Fruit fly (Drosophila melanogaster) whole organism, wandering third instar larva: ENCODE data around the gene RluA-2.

Experiments used
- Abd-B ChIP-seq: fragments of >200 bp; optimal IDR thresholded peaks from 2 replicates; lab custom pipeline; 2017; ENCODE audit warnings: missing biosample characterization, missing genetic modification characterization
- CG32264 ChIP-seq: fragments of 200-800 bp; sonication (Bioruptor generic); optimal IDR thresholded peaks from 2 replicates; lab custom pipeline; 2016; ENCODE audit warnings: missing biosample characterization, missing genetic modification characterization
- CG9705 ChIP-seq: fragments of 200-800 bp; sonication (Bioruptor generic); optimal IDR thresholded peaks from 2 replicates; lab custom pipeline; 2018; ENCODE audit warnings: missing biosample characterization, mild to moderate bottlenecking, missing genetic modification characterization
- CrebA ChIP-seq: fragments of 200-800 bp; sonication (Bioruptor generic); optimal IDR thresholded peaks from 2 replicates; lab custom pipeline; 2016; ENCODE audit warnings: missing biosample characterization, mild to moderate bottlenecking, missing genetic modification characterization, borderline replicate concordance
- Dfd ChIP-seq: fragments of >200 bp; optimal IDR thresholded peaks from 2 replicates; lab custom pipeline; 2017; ENCODE audit warnings: missing biosample characterization, missing genetic modification characterization
- Dif ChIP-seq: fragments of 200-275, 200-300 bp; sonication (Bioruptor generic); optimal IDR thresholded peaks from 2 replicates; lab custom pipeline; 2018; ENCODE audit warnings: missing biosample characterization, missing genetic modification characterization; ENCODE audit not compliant: partially characterized antibody
- GATAd ChIP-seq: sonication (Bioruptor generic); optimal IDR thresholded peaks from 2 replicates; lab custom pipeline; 2016; ENCODE audit warnings: missing biosample characterization, missing genetic modification characterization
- HLH106 ChIP-seq: fragments of 200-800 bp; optimal IDR thresholded peaks from 3 replicates; lab custom pipeline; 2019; ENCODE audit warnings: missing biosample characterization, mild to moderate bottlenecking, missing genetic modification characterization, moderate library complexity
- Hnf4 ChIP-seq: fragments of 200-800 bp; sonication (Bioruptor generic); optimal IDR thresholded peaks from 2 replicates; lab custom pipeline; 2016; ENCODE audit warnings: missing biosample characterization, mild to moderate bottlenecking, missing genetic modification characterization
- Hr78 ChIP-seq: fragments of >200 bp; optimal IDR thresholded peaks from 2 replicates; lab custom pipeline; 2017; ENCODE audit warnings: missing biosample characterization, missing genetic modification characterization
- Hr83 ChIP-seq: fragments of 200-300 bp; sonication (Bioruptor generic); optimal IDR thresholded peaks from 2 replicates; lab custom pipeline; 2016; ENCODE audit warnings: missing biosample characterization, mild to moderate bottlenecking, missing genetic modification characterization, moderate library complexity; ENCODE audit not compliant: poor library complexity, severe bottlenecking
- Jra ChIP-seq: sonication (Bioruptor generic); optimal IDR thresholded peaks from 2 replicates; lab custom pipeline; 2016; ENCODE audit warnings: missing biosample characterization, missing genetic modification characterization
- Myc ChIP-seq: fragments of >200 bp; optimal IDR thresholded peaks from 2 replicates; lab custom pipeline; 2017
- N ChIP-seq: fragments of >200 bp; optimal IDR thresholded peaks from 2 replicates; lab custom pipeline; 2018; ENCODE audit warnings: missing biosample characterization, missing external identifiers, missing genetic modification characterization
- OdsH ChIP-seq: fragments of 200-800 bp; sonication (Bioruptor generic); optimal IDR thresholded peaks from 2 replicates; lab custom pipeline; 2016; ENCODE audit warnings: missing biosample characterization, mild to moderate bottlenecking, missing genetic modification characterization
- Rel ChIP-seq, 2 experiments: fragments of 200-800 bp; sonication (Bioruptor generic) in 1 of 2; optimal IDR thresholded peaks; 2 replicates in 1 of 2; 3 replicates in 1 of 2; lab custom pipeline; 2016 to 2019; ENCODE audit warnings: mild to moderate bottlenecking in 2 of 2, missing biosample characterization in 2 of 2, missing genetic modification characterization in 2 of 2, moderate library complexity in 1 of 2
- Sp1 ChIP-seq: fragments of 200-800 bp; sonication (Bioruptor generic); optimal IDR thresholded peaks from 3 replicates; lab custom pipeline; 2019; ENCODE audit warnings: missing biosample characterization, mild to moderate bottlenecking, missing genetic modification characterization, moderate library complexity
- Vsx2 ChIP-seq: fragments of 200-300, 225-300 bp; sonication (Bioruptor generic); optimal IDR thresholded peaks from 2 replicates; lab custom pipeline; 2018; ENCODE audit warnings: missing biosample characterization, missing genetic modification characterization; ENCODE audit not compliant: partially characterized antibody
- br ChIP-seq: fragments of 200-800 bp; sonication (Bioruptor generic); optimal IDR thresholded peaks from 2 replicates; lab custom pipeline; 2016; ENCODE audit warnings: missing biosample characterization, missing genetic modification characterization
- brk ChIP-seq: fragments of 200-800 bp; sonication (Bioruptor generic); optimal IDR thresholded peaks from 2 replicates; lab custom pipeline; 2016; ENCODE audit warnings: missing biosample characterization, mild to moderate bottlenecking, missing genetic modification characterization
- dl ChIP-seq, 2 experiments: fragments of 175-275, 200-275 bp in 1 of 2; fragments of 200-275 bp in 1 of 2; sonication (Bioruptor generic); optimal IDR thresholded peaks; lab custom pipeline; 2018; ENCODE audit warnings: mild to moderate bottlenecking in 2 of 2, missing biosample characterization in 2 of 2, missing genetic modification characterization in 2 of 2, moderate library complexity in 2 of 2; ENCODE audit not compliant: partially characterized antibody in 2 of 2, insufficient read depth in 1 of 2
- dmrt93B ChIP-seq: fragments of 200-800 bp; sonication (Bioruptor generic); optimal IDR thresholded peaks from 2 replicates; lab custom pipeline; 2018; ENCODE audit warnings: missing biosample characterization, mild to moderate bottlenecking, missing genetic modification characterization
- dsf ChIP-seq: sonication (Bioruptor generic); optimal IDR thresholded peaks from 2 replicates; lab custom pipeline; 2016; ENCODE audit warnings: missing biosample characterization, missing genetic modification characterization, borderline replicate concordance
- ey ChIP-seq: fragments of 200-800 bp; sonication (Bioruptor generic); optimal IDR thresholded peaks from 2 replicates; lab custom pipeline; 2016; ENCODE audit warnings: missing biosample characterization, missing genetic modification characterization
- foxo ChIP-seq, 2 experiments: fragments of 200-800 bp; sonication (Bioruptor generic); optimal IDR thresholded peaks; 2 replicates in 1 of 2; 3 replicates in 1 of 2; lab custom pipeline; 2016 to 2017; ENCODE audit warnings: missing biosample characterization in 2 of 2, missing genetic modification characterization in 2 of 2
- fru ChIP-seq: fragments of 200-800 bp; sonication (Bioruptor generic); optimal IDR thresholded peaks from 3 replicates; lab custom pipeline; 2016; ENCODE audit warnings: missing biosample characterization, mild to moderate bottlenecking, missing genetic modification characterization
- h ChIP-seq: fragments of 200-800 bp; sonication (Bioruptor generic); optimal IDR thresholded peaks from 3 replicates; lab custom pipeline; 2016; ENCODE audit warnings: missing biosample characterization, mild to moderate bottlenecking, missing genetic modification characterization
- jim ChIP-seq: fragments of 175-275, 200-325 bp; sonication (Bioruptor generic); optimal IDR thresholded peaks from 2 replicates; lab custom pipeline; 2016; ENCODE audit warnings: missing biosample characterization, mild to moderate bottlenecking, missing genetic modification characterization
- lola ChIP-seq: fragments of >200 bp; optimal IDR thresholded peaks from 2 replicates; lab custom pipeline; 2017; ENCODE audit warnings: missing biosample characterization, missing genetic modification characterization
- pan ChIP-seq: fragments of >200 bp; optimal IDR thresholded peaks from 2 replicates; lab custom pipeline; 2017
- psq ChIP-seq: fragments of 200-800 bp; sonication (Bioruptor generic); optimal IDR thresholded peaks from 3 replicates; lab custom pipeline; 2017; ENCODE audit warnings: missing biosample characterization, mild to moderate bottlenecking, missing genetic modification characterization, moderate library complexity
- rgr ChIP-seq: fragments of 200-800 bp; sonication (Bioruptor generic); optimal IDR thresholded peaks from 3 replicates; lab custom pipeline; 2016; ENCODE audit warnings: missing biosample characterization, mild to moderate bottlenecking, missing genetic modification characterization
- sage ChIP-seq: fragments of 200-800 bp; sonication (Bioruptor generic); optimal IDR thresholded peaks from 2 replicates; lab custom pipeline; 2016; ENCODE audit warnings: missing biosample characterization, mild to moderate bottlenecking, missing genetic modification characterization
- sv ChIP-seq: fragments of 200-800 bp; sonication (Bioruptor generic); optimal IDR thresholded peaks from 3 replicates; lab custom pipeline; 2016; ENCODE audit warnings: missing biosample characterization, missing genetic modification characterization
- tai ChIP-seq: sonication (Bioruptor generic); optimal IDR thresholded peaks from 2 replicates; lab custom pipeline; 2016; ENCODE audit warnings: missing biosample characterization, missing genetic modification characterization
- usp ChIP-seq: fragments of >200 bp; optimal IDR thresholded peaks from 2 replicates; lab custom pipeline; 2017; ENCODE audit warnings: missing biosample characterization, missing genetic modification characterization
- woc ChIP-seq: sonication (Bioruptor generic); optimal IDR thresholded peaks from 2 replicates; lab custom pipeline; 2016; ENCODE audit warnings: missing biosample characterization, mild to moderate bottlenecking, missing genetic modification characterization

Gene RluA-2

DNA sequence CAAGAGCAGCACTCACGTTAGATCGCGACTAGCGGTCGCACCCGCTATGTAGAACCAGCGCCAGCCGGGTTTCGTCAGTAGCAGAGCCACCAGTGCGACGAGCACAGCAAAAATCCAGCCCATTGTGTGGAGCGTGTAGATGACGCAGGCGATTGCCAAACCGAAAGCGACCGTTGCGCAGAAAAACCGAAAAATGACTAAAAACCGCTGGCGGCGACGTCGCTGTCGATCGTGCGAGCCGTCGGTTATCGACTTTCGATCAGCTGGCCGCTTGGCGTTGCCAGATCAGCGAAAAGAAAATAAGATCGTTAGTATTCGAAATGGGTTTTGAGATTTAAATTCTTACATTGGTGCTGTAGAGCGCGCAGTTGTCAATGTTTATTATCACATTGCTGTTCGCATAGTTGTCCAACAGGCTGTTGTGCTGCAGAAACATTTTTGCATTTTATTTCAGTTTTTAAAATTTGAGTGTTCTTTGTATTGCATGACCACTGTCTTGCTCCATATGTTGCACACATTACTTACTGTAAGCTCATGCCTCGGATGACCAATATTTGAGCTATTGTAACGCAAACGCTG is 39.7 kb downstream of the RluA-2 start:
- TF ChIP-seq dmrt93B (GFP tag; lab: Kevin White, UChicago) (no peak), Dfd (GFP tag; lab: Kevin White, UChicago) (no peak), Vsx2 (GFP tag; lab: Kevin White, UChicago) (no peak), sv (GFP tag; lab: Kevin White, UChicago) (no peak), HLH106 (tag; lab: Kevin White, UChicago) (peak; percentile 53), br (GFP tag; lab: Kevin White, UChicago) (peak; percentile 57), brk (GFP tag; lab: Kevin White, UChicago) (no peak), fru (GFP tag; lab: Kevin White, UChicago) (peak; percentile 76), Rel (GFP tag; optimal IDR thresholded peaks at IDR 0.05; lab: Kevin White, UChicago) (no peak), Rel (tag; optimal IDR thresholded peaks at IDR 0.05; lab: Kevin White, UChicago) (peak; percentile 82), pan (no peak), lola (no peak), Dif (GFP tag; lab: Kevin White, UChicago) (no peak), woc (peak; percentile 38), Abd-B (GFP tag; lab: Kevin White, UChicago) (no peak), Hr78 (no peak), Sp1 (peak; percentile 50), rgr (GFP tag; lab: Kevin White, UChicago) (peak; percentile 44), usp (GFP tag; lab: Kevin White, UChicago) (no peak), Hnf4 (GFP tag; lab: Kevin White, UChicago) (peak; percentile 60), Hr83 (GFP tag; lab: Kevin White, UChicago) (peak; percentile 12), foxo (GFP tag; optimal IDR thresholded peaks at IDR 0.05; lab: Kevin White, UChicago) (peak in 1 of 2 experiments; percentile 59), OdsH (GFP tag; lab: Kevin White, UChicago) (no peak), CG9705 (GFP tag; lab: Kevin White, UChicago) (peak; percentile 32), psq (peak; percentile 19), N (no peak), CG32264 (GFP tag; lab: Kevin White, UChicago) (no peak), dl (GFP tag; optimal IDR thresholded peaks at IDR 0.05; lab: Kevin White, UChicago; ENCODE audit: insufficient read depth in 1 of 2, partially characterized antibody in 2 of 2) (no peak), ey (peak; percentile 34), h (GFP tag; lab: Kevin White, UChicago) (peak; percentile 66)

- no peak for TF ChIP-seq br (GFP tag; lab: Kevin White, UChicago)
- TF ChIP-seq sv (GFP tag; lab: Kevin White, UChicago) = no peak
- no peak for TF ChIP-seq Abd-B (GFP tag; lab: Kevin White, UChicago)
- no peak for TF ChIP-seq CG32264 (GFP tag; lab: Kevin White, UChicago)
- no peak for TF ChIP-seq rgr (GFP tag; lab: Kevin White, UChicago)
- no peak for TF ChIP-seq brk (GFP tag; lab: Kevin White, UChicago)
- TF ChIP-seq Hnf4 (GFP tag; lab: Kevin White, UChicago) = no peak
- no peak for TF ChIP-seq Myc (lab: Kevin White, UChicago)
- TF ChIP-seq Hr83 (GFP tag; lab: Kevin White, UChicago) = peak; percentile 46
- no peak for TF ChIP-seq Rel (GFP tag; optimal IDR thresholded peaks at IDR 0.05; lab: Kevin White, UChicago)
- TF ChIP-seq Rel (tag; optimal IDR thresholded peaks at IDR 0.05; lab: Kevin White, UChicago) = no peak
- no peak for TF ChIP-seq ey
- no peak for TF ChIP-seq lola
- no peak for TF ChIP-seq CG9705 (GFP tag; lab: Kevin White, UChicago)
- TF ChIP-seq woc = peak; percentile 25
- no peak for TF ChIP-seq psq
- no peak for TF ChIP-seq Vsx2 (GFP tag; lab: Kevin White, UChicago)
- no peak for TF ChIP-seq pan
- TF ChIP-seq Dif (GFP tag; lab: Kevin White, UChicago) = no peak
- TF ChIP-seq foxo (GFP tag; optimal IDR thresholded peaks at IDR 0.05; lab: Kevin White, UChicago) = no peak
- no peak for TF ChIP-seq Hr78
- TF ChIP-seq fru (GFP tag; lab: Kevin White, UChicago) = peak; percentile 20
Observed at dm6 chr2L:10517085-10517484, 40.2 kb downstream of the RluA-2 start, which contains the start of the genes Fatp1 and Lrr47. TSS of gene Fatp1 (minus strand) at chr2L:10517218. TSS of gene Lrr47 (plus strand) at chr2L:10517335.

dm6 chr2L:10519225-10519624 is 42.4 kb downstream of the RluA-2 start:
- TF ChIP-seq Sp1 (peak; percentile 78), rgr (GFP tag; lab: Kevin White, UChicago) (peak; percentile 81), dsf (peak; percentile 11), Hr78 (no peak), CG9705 (GFP tag; lab: Kevin White, UChicago) (peak; percentile 10), brk (GFP tag; lab: Kevin White, UChicago) (peak; percentile 50), Rel (GFP tag; optimal IDR thresholded peaks at IDR 0.05; lab: Kevin White, UChicago) (no peak), Rel (tag; optimal IDR thresholded peaks at IDR 0.05; lab: Kevin White, UChicago) (peak; percentile 21), fru (GFP tag; lab: Kevin White, UChicago) (peak; percentile 84), usp (GFP tag; lab: Kevin White, UChicago) (no peak), Jra (GFP tag; lab: Kevin White, UChicago) (no peak), sv (GFP tag; lab: Kevin White, UChicago) (no peak), Hr83 (GFP tag; lab: Kevin White, UChicago) (no peak), tai (GFP tag; lab: Kevin White, UChicago) (peak; percentile 34), psq (peak; percentile 73), jim (no peak), CG32264 (GFP tag; lab: Kevin White, UChicago) (peak; percentile 53), sage (GFP tag; lab: Kevin White, UChicago) (peak; percentile 73), OdsH (GFP tag; lab: Kevin White, UChicago) (peak; percentile 78), dmrt93B (GFP tag; lab: Kevin White, UChicago) (peak; percentile 53), foxo (GFP tag; optimal IDR thresholded peaks at IDR 0.05; lab: Kevin White, UChicago) (peak; percentile 10 to 82), GATAd (GFP tag; lab: Kevin White, UChicago) (no peak), CrebA (GFP tag; lab: Kevin White, UChicago) (no peak), Hnf4 (GFP tag; lab: Kevin White, UChicago) (peak; percentile 81), h (GFP tag; lab: Kevin White, UChicago) (peak; percentile 90), ey (peak; percentile 84), woc (peak; percentile 44), N (no peak), br (GFP tag; lab: Kevin White, UChicago) (peak; percentile 80), HLH106 (tag; lab: Kevin White, UChicago) (peak; percentile 84), dl (GFP tag; optimal IDR thresholded peaks at IDR 0.05; lab: Kevin White, UChicago; ENCODE audit: insufficient read depth in 1 of 2, partially characterized antibody in 2 of 2) (no peak)
